Fruit fly (Drosophila melanogaster) whole organism, embryonic: ENCODE measurements around the gene Rad60.

ENCODE experiments used
- Abd-B ChIP-seq: fragments of 200-800 bp; sonication (Bioruptor generic); optimal IDR thresholded peaks from 2 replicates; lab custom pipeline; 2018; ENCODE audit warnings: missing biosample characterization, mild to moderate bottlenecking, missing genetic modification characterization, moderate library complexity
- B-H2 ChIP-seq: fragments of 200-800 bp; sonication (Bioruptor generic); optimal IDR thresholded peaks from 2 replicates; lab custom pipeline; 2018; ENCODE audit warnings: missing biosample characterization, mild to moderate bottlenecking, missing genetic modification characterization
- CG11695 ChIP-seq: fragments of 200-800 bp; sonication (Bioruptor generic); IDR thresholded peaks from 3 replicates; pipeline ENCODE4 v1.3.6; 2022; ENCODE audit warnings: missing biosample characterization, missing genetic modification characterization
- CG13624 ChIP-seq: fragments of 200-800 bp; sonication (Bioruptor generic); optimal IDR thresholded peaks from 2 replicates; lab custom pipeline; 2016; ENCODE audit warnings: missing biosample characterization, missing genetic modification characterization
- CG15011 ChIP-seq: fragments of 200-800 bp; sonication (Bioruptor generic); optimal IDR thresholded peaks from 3 replicates; lab custom pipeline; 2018; ENCODE audit warnings: missing biosample characterization, mild to moderate bottlenecking, missing genetic modification characterization
- CG15601 ChIP-seq: fragments of 200-800 bp; sonication (Bioruptor generic); optimal IDR thresholded peaks from 3 replicates; lab custom pipeline; 2019; ENCODE audit warnings: missing biosample characterization, mild to moderate bottlenecking, missing genetic modification characterization, moderate library complexity
- CG1602 ChIP-seq: fragments of 200-800 bp; sonication (Bioruptor generic); optimal IDR thresholded peaks from 3 replicates; lab custom pipeline; 2016; ENCODE audit warnings: missing biosample characterization, missing genetic modification characterization
- CG1647 ChIP-seq: fragments of 200-800 bp; sonication (Bioruptor generic); optimal IDR thresholded peaks from 3 replicates; lab custom pipeline; 2016; ENCODE audit warnings: missing biosample characterization, missing genetic modification characterization
- CG17385 ChIP-seq: fragments of 200-800 bp; sonication (Bioruptor generic); optimal IDR thresholded peaks from 3 replicates; lab custom pipeline; 2018; ENCODE audit warnings: missing biosample characterization, mild to moderate bottlenecking, missing genetic modification characterization
- CG17829 ChIP-seq: fragments of 200-800 bp; optimal IDR thresholded peaks from 2 replicates; lab custom pipeline; 2019; ENCODE audit warnings: missing biosample characterization, mild to moderate bottlenecking, missing genetic modification characterization, moderate library complexity
- CG34422 ChIP-seq: fragments of 200-800 bp; sonication (Bioruptor generic); IDR thresholded peaks from 3 replicates; pipeline ENCODE4 v1.3.6; 2022; ENCODE audit warnings: missing biosample characterization, missing genetic modification characterization
- CG43689 ChIP-seq: fragments of 200-800 bp; sonication (Bioruptor generic); IDR thresholded peaks from 2 replicates; pipeline ENCODE4 v1.3.6; 2022; ENCODE audit warnings: missing biosample characterization, missing genetic modification characterization
- CG6654 ChIP-seq: fragments of 200-800 bp; sonication (Bioruptor generic); optimal IDR thresholded peaks from 2 replicates; lab custom pipeline; 2017; ENCODE audit warnings: missing biosample characterization, mild to moderate bottlenecking, missing genetic modification characterization
- CoRest ChIP-seq: fragments of 200-800 bp; sonication (Bioruptor generic); optimal IDR thresholded peaks from 3 replicates; lab custom pipeline; 2018; ENCODE audit warnings: missing biosample characterization, mild to moderate bottlenecking, missing genetic modification characterization, moderate library complexity
- Dbx ChIP-seq: fragments of 200-800 bp; sonication (Bioruptor generic); IDR thresholded peaks from 3 replicates; pipeline ENCODE4 v1.3.6; 2022; ENCODE audit warnings: missing biosample characterization, missing genetic modification characterization
- Dp ChIP-seq: fragments of 200-800 bp; sonication (Bioruptor generic); optimal IDR thresholded peaks from 2 replicates; lab custom pipeline; 2018; ENCODE audit warnings: missing biosample characterization, mild to moderate bottlenecking, missing genetic modification characterization, moderate library complexity
- Ets65A ChIP-seq: fragments of 200-800 bp; sonication (Bioruptor generic); peaks from one replicate; lab custom pipeline; 2016; ENCODE audit warnings: missing biosample characterization, missing genetic modification characterization
- HLHmδ ChIP-seq: fragments of 200-800 bp; sonication (Bioruptor generic); optimal IDR thresholded peaks from 2 replicates; lab custom pipeline; 2018; ENCODE audit warnings: missing biosample characterization, mild to moderate bottlenecking, missing genetic modification characterization, moderate library complexity
- Hr51 ChIP-seq, 2 experiments: fragments of 200-800 bp; sonication (Bioruptor generic); optimal IDR thresholded peaks; 2 replicates in 1 of 2; 3 replicates in 1 of 2; lab custom pipeline; 2016 to 2018; ENCODE audit warnings: missing biosample characterization in 2 of 2, missing genetic modification characterization in 2 of 2, mild to moderate bottlenecking in 1 of 2, moderate library complexity in 1 of 2
- Lpt ChIP-seq: fragments of >200 bp; optimal IDR thresholded peaks from 2 replicates; lab custom pipeline; 2018; ENCODE audit warnings: missing biosample characterization, missing genetic modification characterization
- MESR4 ChIP-seq: fragments of 200-800 bp; sonication (Bioruptor generic); optimal IDR thresholded peaks from 2 replicates; lab custom pipeline; 2018; ENCODE audit warnings: missing biosample characterization, mild to moderate bottlenecking, missing genetic modification characterization, moderate library complexity
- Med ChIP-seq: fragments of 200-800 bp; sonication (Bioruptor generic); peaks from one replicate; lab custom pipeline; 2016; ENCODE audit warnings: missing biosample characterization, missing genetic modification characterization, mild to moderate bottlenecking, inconsistent platforms, moderate library complexity
- NC2α ChIP-seq: fragments of 200-800 bp; sonication (Bioruptor generic); optimal IDR thresholded peaks from 2 replicates; lab custom pipeline; 2016; ENCODE audit warnings: missing biosample characterization, missing genetic modification characterization
- Pdp1 ChIP-seq, 2 experiments: fragments of 200-800 bp; sonication (Bioruptor generic); optimal IDR thresholded peaks; 3 replicates each; lab custom pipeline; 2016; ENCODE audit warnings: missing biosample characterization in 2 of 2, missing genetic modification characterization in 2 of 2, mild to moderate bottlenecking in 1 of 2, moderate library complexity in 1 of 2
- Sox100B ChIP-seq: fragments of 200-800 bp; sonication (Bioruptor generic); optimal IDR thresholded peaks from 3 replicates; lab custom pipeline; 2018; ENCODE audit warnings: missing biosample characterization, mild to moderate bottlenecking, missing genetic modification characterization
- Trl ChIP-seq, 3 experiments: fragments of >200 bp in 2 of 3; fragments of 200-800 bp in 1 of 3; sonication (Bioruptor generic) in 1 of 3; optimal IDR thresholded peaks; 2 replicates in 1 of 3; 3 replicates in 2 of 3; lab custom pipeline; 2016 to 2017; ENCODE audit warnings: missing biosample characterization in 1 of 3, missing genetic modification characterization in 1 of 3
- abd-A ChIP-seq: fragments of 200-800 bp; sonication (Bioruptor generic); optimal IDR thresholded peaks from 3 replicates; lab custom pipeline; 2019; ENCODE audit warnings: missing biosample characterization, mild to moderate bottlenecking, missing genetic modification characterization, moderate library complexity
- crol ChIP-seq: fragments of 200-800 bp; sonication (Bioruptor generic); IDR thresholded peaks from 2 replicates; pipeline ENCODE4 v1.3.6; 2022; ENCODE audit warnings: missing biosample characterization, missing genetic modification characterization
- ewg ChIP-seq: fragments of 200-800 bp; sonication (Bioruptor generic); optimal IDR thresholded peaks from 3 replicates; lab custom pipeline; 2017; ENCODE audit warnings: mild to moderate bottlenecking, missing biosample characterization, missing genetic modification reagents, missing genetic modification characterization
- gsb ChIP-seq: fragments of 200-800 bp; sonication (Bioruptor generic); IDR thresholded peaks from 2 replicates; pipeline ENCODE4 v1.3.6; 2022; ENCODE audit warnings: missing biosample characterization, missing genetic modification characterization
- hbn ChIP-seq: fragments of 200-800 bp; sonication (Bioruptor generic); IDR thresholded peaks from 2 replicates; pipeline ENCODE4 v1.3.6; 2022; ENCODE audit warnings: missing biosample characterization, missing genetic modification characterization; ENCODE audit not compliant: partially characterized antibody
- hkb ChIP-seq, 2 experiments: fragments of 200-800 bp in 1 of 2; fragments of >200 bp in 1 of 2; sonication (Bioruptor generic) in 1 of 2; IDR thresholded peaks in 1 of 2; optimal IDR thresholded peaks in 1 of 2; 2 replicates each; pipeline versions ENCODE4 v1.3.6 to Lab custom; 2017 to 2022; ENCODE audit warnings: missing biosample characterization in 1 of 2, missing genetic modification characterization in 1 of 2
- jigr1 ChIP-seq: fragments of 200-800 bp; sonication (Bioruptor generic); IDR thresholded peaks from 3 replicates; pipeline ENCODE4 v1.3.6; 2022; ENCODE audit warnings: missing biosample characterization, missing genetic modification characterization
- nerfin-1 ChIP-seq: fragments of 200-800 bp; sonication (Bioruptor generic); optimal IDR thresholded peaks from 3 replicates; lab custom pipeline; 2019; ENCODE audit warnings: missing biosample characterization, mild to moderate bottlenecking, missing genetic modification characterization, moderate library complexity
- nom ChIP-seq: fragments of 200-800 bp; sonication (Bioruptor generic); optimal IDR thresholded peaks from 2 replicates; lab custom pipeline; 2017; ENCODE audit warnings: missing biosample characterization, missing genetic modification characterization, mild to moderate bottlenecking, moderate library complexity, missing genetic modification reagents
- pfk ChIP-seq: fragments of 200-800 bp; sonication (Bioruptor generic); optimal IDR thresholded peaks from 2 replicates; lab custom pipeline; 2018; ENCODE audit warnings: missing biosample characterization, mild to moderate bottlenecking, missing genetic modification characterization, moderate library complexity
- ranshi ChIP-seq: fragments of 200-800 bp; sonication (Bioruptor generic); IDR thresholded peaks from 2 replicates; pipeline ENCODE4 v1.3.6; 2022; ENCODE audit warnings: missing biosample characterization, missing genetic modification characterization
- ro ChIP-seq: fragments of 200-800 bp; sonication (Bioruptor generic); IDR thresholded peaks from 2 replicates; pipeline ENCODE4 v1.3.6; 2022; ENCODE audit warnings: missing biosample characterization, missing genetic modification characterization
- schlank ChIP-seq: fragments of 200-800 bp; sonication (Bioruptor generic); optimal IDR thresholded peaks from 2 replicates; lab custom pipeline; 2018; ENCODE audit warnings: missing biosample characterization, mild to moderate bottlenecking, missing genetic modification characterization
- sd ChIP-seq: fragments of 200-800 bp; sonication (Bioruptor generic); optimal IDR thresholded peaks from 3 replicates; lab custom pipeline; 2018; ENCODE audit warnings: missing biosample characterization, mild to moderate bottlenecking, missing genetic modification characterization, moderate library complexity
- sna ChIP-seq: fragments of 200-800 bp; sonication (Bioruptor generic); IDR thresholded peaks from 2 replicates; pipeline ENCODE4 v1.3.6; 2022; ENCODE audit warnings: missing biosample characterization, missing genetic modification characterization; ENCODE audit not compliant: partially characterized antibody
- sqz ChIP-seq: fragments of 200-800 bp; sonication (Bioruptor generic); optimal IDR thresholded peaks from 3 replicates; lab custom pipeline; 2018; ENCODE audit warnings: missing biosample characterization, mild to moderate bottlenecking, missing genetic modification characterization
- unpg ChIP-seq: fragments of 200-800 bp; sonication (Bioruptor generic); optimal IDR thresholded peaks from 3 replicates; lab custom pipeline; 2018; ENCODE audit warnings: missing biosample characterization, mild to moderate bottlenecking, missing genetic modification characterization, moderate library complexity
- usp ChIP-seq: fragments of >200 bp; optimal IDR thresholded peaks from 2 replicates; lab custom pipeline; 2017; ENCODE audit warnings: missing biosample characterization, missing genetic modification characterization
- yki ChIP-seq: fragments of >200 bp; optimal IDR thresholded peaks from 3 replicates; lab custom pipeline; 2018
- z ChIP-seq: fragments of 200-800 bp; sonication (Bioruptor generic); IDR thresholded peaks from 3 replicates; pipeline ENCODE4 v1.3.6; 2022; ENCODE audit warnings: missing biosample characterization, missing genetic modification characterization

The Rad60 gene

DNA sequence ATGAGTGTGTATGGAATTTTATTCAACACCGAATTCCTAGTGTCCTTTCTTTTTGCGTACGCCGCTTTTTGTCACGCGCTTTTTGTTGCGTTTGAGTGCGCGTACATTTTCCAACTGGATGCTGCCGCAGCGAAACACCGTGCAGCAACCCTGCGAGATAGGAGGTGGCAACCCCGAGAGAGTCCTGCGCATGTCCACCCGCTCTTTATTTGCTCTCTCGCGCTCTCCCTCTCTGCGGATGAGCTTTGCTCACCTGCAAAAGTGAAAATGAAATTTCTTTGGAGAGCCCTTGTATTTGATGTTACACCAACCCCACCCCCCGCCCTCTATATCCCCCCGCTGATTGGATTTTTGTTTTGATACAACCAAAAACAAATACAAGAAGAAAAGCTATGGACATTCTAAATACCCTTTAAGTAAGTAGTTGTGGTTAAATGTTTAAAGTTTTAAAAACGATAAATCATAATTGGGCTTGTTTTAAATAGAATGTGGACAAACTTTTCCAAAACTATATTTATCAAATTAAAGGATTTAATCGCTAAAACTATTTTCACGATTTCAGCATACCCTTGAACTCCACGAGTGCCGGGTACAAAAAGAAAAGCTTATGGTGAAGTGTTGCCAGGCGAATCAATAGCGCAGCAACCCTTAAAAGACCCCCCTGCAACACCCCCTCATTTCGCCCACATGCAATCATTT lies 11.2 kb downstream of the Rad60 start (continued):
- no peak for TF ChIP-seq HLHmδ (GFP tag; lab: Kevin White, UChicago)
- no peak for TF ChIP-seq MESR4 (GFP tag; lab: Kevin White, UChicago)
- TF ChIP-seq jigr1 (GFP tag; lab: Robert Waterston, UW), result no peak
- TF ChIP-seq CG17829 (tag; lab: Kevin White, UChicago), result peak; percentile 68
- peak; percentile 20; the same call in 1 of the 2 replicates for TF ChIP-seq CG43689
- peak; percentile 13 for TF ChIP-seq CG1647 (GFP tag; lab: Kevin White, UChicago)
- TF ChIP-seq CG15011 (GFP tag; lab: Kevin White, UChicago), result peak; percentile 46
- peak; percentile 20 for TF ChIP-seq CG1602 (GFP tag; lab: Kevin White, UChicago)
- TF ChIP-seq ranshi (GFP tag; lab: Robert Waterston, UW), result peak; percentile 31; the same call in 1 of the 2 replicates
- TF ChIP-seq, all 482 proteins: peak for 255

DNA sequence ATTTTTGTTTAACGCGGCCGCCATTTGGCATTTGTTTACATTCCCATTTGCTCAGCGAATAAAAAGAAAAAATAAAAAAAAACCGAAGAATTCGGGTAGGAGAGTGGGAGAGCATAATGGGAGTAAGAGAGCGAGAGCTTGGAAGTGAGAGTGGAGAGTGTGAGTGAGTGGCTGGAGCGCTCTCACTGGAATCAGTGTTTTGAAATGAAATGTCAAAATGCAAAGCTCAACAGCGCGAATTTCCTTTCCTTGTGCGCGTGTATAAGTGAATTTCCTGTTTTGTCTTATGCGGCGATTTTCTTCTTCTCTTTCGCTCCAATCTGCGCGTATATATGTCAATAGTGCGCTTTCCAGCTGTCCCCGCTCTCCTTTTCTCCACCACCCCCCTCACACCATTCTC lies 12.2 kb downstream of the Rad60 start:
- TF ChIP-seq sqz (GFP tag; lab: Kevin White, UChicago) (peak; percentile 34), Sox100B (GFP tag; lab: Kevin White, UChicago) (no peak), hkb (optimal IDR thresholded peaks at IDR 0.05; lab: Kevin White, UChicago) (no peak), hkb (GFP tag; IDR thresholded peaks at IDR 0.05; lab: Robert Waterston, UW) (no peak), CG34422 (0 out of 3 replicates have a peak, but pooled peaks have one; percentile 11), crol (peak; percentile 64), sna (GFP tag; lab: Robert Waterston, UW) (no peak), ewg (peak; percentile 33), CG15601 (tag; lab: Kevin White, UChicago) (no peak), Pdp1 (GFP tag; optimal IDR thresholded peaks at IDR 0.05; lab: Kevin White, UChicago) (no peak), Dbx (no peak), CoRest (no peak), nerfin-1 (tag; lab: Kevin White, UChicago) (peak; percentile 23), Abd-B (no peak), hbn (GFP tag; lab: Robert Waterston, UW) (no peak), gsb (GFP tag; lab: Robert Waterston, UW) (no peak), Trl (optimal IDR thresholded peaks at IDR 0.05; lab: Kevin White, UChicago) (peak; percentile 60 to 85), Trl (GFP tag; optimal IDR thresholded peaks at IDR 0.05; lab: Kevin White, UChicago) (no peak), CG13624 (no peak), CG11695 (GFP tag; lab: Robert Waterston, UW) (no peak), sd (peak; percentile 80), Dp (GFP tag; lab: Kevin White, UChicago) (no peak), CG6654 (no peak), Lpt (GFP tag; lab: Kevin White, UChicago) (no peak), yki (peak; percentile 20), NC2α (GFP tag; lab: Kevin White, UChicago) (no peak), Hr51 (GFP tag; optimal IDR thresholded peaks at IDR 0.05; lab: Kevin White, UChicago) (peak in 1 of 2 experiments; percentile 74), nom (GFP tag; lab: Kevin White, UChicago) (no peak), Ets65A (GFP tag; lab: Kevin White, UChicago) (peak; percentile 55), ro (GFP tag; lab: Robert Waterston, UW) (no peak), usp (GFP tag; lab: Kevin White, UChicago) (no peak), B-H2 (GFP tag; lab: Kevin White, UChicago) (no peak), schlank (tag; lab: Kevin White, UChicago) (no peak), Med (GFP tag; lab: Kevin White, UChicago) (no peak), unpg (GFP tag; lab: Kevin White, UChicago) (no peak), pfk (no peak), CG43689 (no peak), z (GFP tag; lab: Robert Waterston, UW) (0 out of 3 replicates have a peak, but pooled peaks have one; percentile 29), abd-A (tag; lab: Kevin White, UChicago) (peak; percentile 34), CG17385 (GFP tag; lab: Kevin White, UChicago) (no peak)
